Worm (Caenorhabditis elegans) whole organism, L2 larva: ENCODE results near the gene srab-22.

Source experiments
- lin-11 ChIP-seq: fragments of 150-350 bp; sonication (generic microtip); optimal IDR thresholded peaks from 2 replicates; lab custom pipeline; 2014; ENCODE audit warnings: missing biosample characterization, missing genetic modification characterization, inconsistent platforms, mixed read lengths
- nhr-237 ChIP-seq: fragments of 150-350 bp; optimal IDR thresholded peaks from 2 replicates; lab custom pipeline; 2014; ENCODE audit warnings: missing biosample characterization, missing genetic modification characterization
- zag-1 ChIP-seq: fragments of 150-350 bp; optimal IDR thresholded peaks from 2 replicates; lab custom pipeline; 2014; ENCODE audit warnings: missing biosample characterization, missing genetic modification characterization

- TF ChIP-seq lin-11 (tag; lab: Kevin White, UChicago) = no peak
- no peak for TF ChIP-seq zag-1 (tag; lab: Kevin White, UChicago)
- no peak for TF ChIP-seq nhr-237
Measured at ce11 chrV:3424341-3424740, 1.8 kb upstream of the srab-22 start, which contains the start of gene srab-21.
